Fruit fly (Drosophila melanogaster) whole organism, wandering third instar larva: ENCODE data around the gene CG6733.

Experiments used
- Abd-B ChIP-seq: fragments of >200 bp; optimal IDR thresholded peaks from 2 replicates; lab custom pipeline; 2017; ENCODE audit warnings: missing biosample characterization, missing genetic modification characterization
- CG32264 ChIP-seq: fragments of 200-800 bp; sonication (Bioruptor generic); optimal IDR thresholded peaks from 2 replicates; lab custom pipeline; 2016; ENCODE audit warnings: missing biosample characterization, missing genetic modification characterization
- CG9705 ChIP-seq: fragments of 200-800 bp; sonication (Bioruptor generic); optimal IDR thresholded peaks from 2 replicates; lab custom pipeline; 2018; ENCODE audit warnings: missing biosample characterization, mild to moderate bottlenecking, missing genetic modification characterization
- CrebA ChIP-seq: fragments of 200-800 bp; sonication (Bioruptor generic); optimal IDR thresholded peaks from 2 replicates; lab custom pipeline; 2016; ENCODE audit warnings: missing biosample characterization, mild to moderate bottlenecking, missing genetic modification characterization, borderline replicate concordance
- Dfd ChIP-seq: fragments of >200 bp; optimal IDR thresholded peaks from 2 replicates; lab custom pipeline; 2017; ENCODE audit warnings: missing biosample characterization, missing genetic modification characterization
- Dif ChIP-seq: fragments of 200-275, 200-300 bp; sonication (Bioruptor generic); optimal IDR thresholded peaks from 2 replicates; lab custom pipeline; 2018; ENCODE audit warnings: missing biosample characterization, missing genetic modification characterization; ENCODE audit not compliant: partially characterized antibody
- GATAd ChIP-seq: sonication (Bioruptor generic); optimal IDR thresholded peaks from 2 replicates; lab custom pipeline; 2016; ENCODE audit warnings: missing biosample characterization, missing genetic modification characterization
- HLH106 ChIP-seq: fragments of 200-800 bp; optimal IDR thresholded peaks from 3 replicates; lab custom pipeline; 2019; ENCODE audit warnings: missing biosample characterization, mild to moderate bottlenecking, missing genetic modification characterization, moderate library complexity
- Hnf4 ChIP-seq: fragments of 200-800 bp; sonication (Bioruptor generic); optimal IDR thresholded peaks from 2 replicates; lab custom pipeline; 2016; ENCODE audit warnings: missing biosample characterization, mild to moderate bottlenecking, missing genetic modification characterization
- Hr78 ChIP-seq: fragments of >200 bp; optimal IDR thresholded peaks from 2 replicates; lab custom pipeline; 2017; ENCODE audit warnings: missing biosample characterization, missing genetic modification characterization
- Hr83 ChIP-seq: fragments of 200-300 bp; sonication (Bioruptor generic); optimal IDR thresholded peaks from 2 replicates; lab custom pipeline; 2016; ENCODE audit warnings: missing biosample characterization, mild to moderate bottlenecking, missing genetic modification characterization, moderate library complexity; ENCODE audit not compliant: poor library complexity, severe bottlenecking
- Jra ChIP-seq: sonication (Bioruptor generic); optimal IDR thresholded peaks from 2 replicates; lab custom pipeline; 2016; ENCODE audit warnings: missing biosample characterization, missing genetic modification characterization
- Myc ChIP-seq: fragments of >200 bp; optimal IDR thresholded peaks from 2 replicates; lab custom pipeline; 2017
- N ChIP-seq: fragments of >200 bp; optimal IDR thresholded peaks from 2 replicates; lab custom pipeline; 2018; ENCODE audit warnings: missing biosample characterization, missing external identifiers, missing genetic modification characterization
- OdsH ChIP-seq: fragments of 200-800 bp; sonication (Bioruptor generic); optimal IDR thresholded peaks from 2 replicates; lab custom pipeline; 2016; ENCODE audit warnings: missing biosample characterization, mild to moderate bottlenecking, missing genetic modification characterization
- Rel ChIP-seq, 2 experiments: fragments of 200-800 bp; sonication (Bioruptor generic) in 1 of 2; optimal IDR thresholded peaks; 2 replicates in 1 of 2; 3 replicates in 1 of 2; lab custom pipeline; 2016 to 2019; ENCODE audit warnings: mild to moderate bottlenecking in 2 of 2, missing biosample characterization in 2 of 2, missing genetic modification characterization in 2 of 2, moderate library complexity in 1 of 2
- Sp1 ChIP-seq: fragments of 200-800 bp; sonication (Bioruptor generic); optimal IDR thresholded peaks from 3 replicates; lab custom pipeline; 2019; ENCODE audit warnings: missing biosample characterization, mild to moderate bottlenecking, missing genetic modification characterization, moderate library complexity
- Vsx2 ChIP-seq: fragments of 200-300, 225-300 bp; sonication (Bioruptor generic); optimal IDR thresholded peaks from 2 replicates; lab custom pipeline; 2018; ENCODE audit warnings: missing biosample characterization, missing genetic modification characterization; ENCODE audit not compliant: partially characterized antibody
- br ChIP-seq: fragments of 200-800 bp; sonication (Bioruptor generic); optimal IDR thresholded peaks from 2 replicates; lab custom pipeline; 2016; ENCODE audit warnings: missing biosample characterization, missing genetic modification characterization
- brk ChIP-seq: fragments of 200-800 bp; sonication (Bioruptor generic); optimal IDR thresholded peaks from 2 replicates; lab custom pipeline; 2016; ENCODE audit warnings: missing biosample characterization, mild to moderate bottlenecking, missing genetic modification characterization
- dl ChIP-seq, 2 experiments: fragments of 175-275, 200-275 bp in 1 of 2; fragments of 200-275 bp in 1 of 2; sonication (Bioruptor generic); optimal IDR thresholded peaks; lab custom pipeline; 2018; ENCODE audit warnings: mild to moderate bottlenecking in 2 of 2, missing biosample characterization in 2 of 2, missing genetic modification characterization in 2 of 2, moderate library complexity in 2 of 2; ENCODE audit not compliant: partially characterized antibody in 2 of 2, insufficient read depth in 1 of 2
- dmrt93B ChIP-seq: fragments of 200-800 bp; sonication (Bioruptor generic); optimal IDR thresholded peaks from 2 replicates; lab custom pipeline; 2018; ENCODE audit warnings: missing biosample characterization, mild to moderate bottlenecking, missing genetic modification characterization
- dsf ChIP-seq: sonication (Bioruptor generic); optimal IDR thresholded peaks from 2 replicates; lab custom pipeline; 2016; ENCODE audit warnings: missing biosample characterization, missing genetic modification characterization, borderline replicate concordance
- ey ChIP-seq: fragments of 200-800 bp; sonication (Bioruptor generic); optimal IDR thresholded peaks from 2 replicates; lab custom pipeline; 2016; ENCODE audit warnings: missing biosample characterization, missing genetic modification characterization
- foxo ChIP-seq, 2 experiments: fragments of 200-800 bp; sonication (Bioruptor generic); optimal IDR thresholded peaks; 2 replicates in 1 of 2; 3 replicates in 1 of 2; lab custom pipeline; 2016 to 2017; ENCODE audit warnings: missing biosample characterization in 2 of 2, missing genetic modification characterization in 2 of 2
- fru ChIP-seq: fragments of 200-800 bp; sonication (Bioruptor generic); optimal IDR thresholded peaks from 3 replicates; lab custom pipeline; 2016; ENCODE audit warnings: missing biosample characterization, mild to moderate bottlenecking, missing genetic modification characterization
- h ChIP-seq: fragments of 200-800 bp; sonication (Bioruptor generic); optimal IDR thresholded peaks from 3 replicates; lab custom pipeline; 2016; ENCODE audit warnings: missing biosample characterization, mild to moderate bottlenecking, missing genetic modification characterization
- jim ChIP-seq: fragments of 175-275, 200-325 bp; sonication (Bioruptor generic); optimal IDR thresholded peaks from 2 replicates; lab custom pipeline; 2016; ENCODE audit warnings: missing biosample characterization, mild to moderate bottlenecking, missing genetic modification characterization
- lola ChIP-seq: fragments of >200 bp; optimal IDR thresholded peaks from 2 replicates; lab custom pipeline; 2017; ENCODE audit warnings: missing biosample characterization, missing genetic modification characterization
- pan ChIP-seq: fragments of >200 bp; optimal IDR thresholded peaks from 2 replicates; lab custom pipeline; 2017
- psq ChIP-seq: fragments of 200-800 bp; sonication (Bioruptor generic); optimal IDR thresholded peaks from 3 replicates; lab custom pipeline; 2017; ENCODE audit warnings: missing biosample characterization, mild to moderate bottlenecking, missing genetic modification characterization, moderate library complexity
- rgr ChIP-seq: fragments of 200-800 bp; sonication (Bioruptor generic); optimal IDR thresholded peaks from 3 replicates; lab custom pipeline; 2016; ENCODE audit warnings: missing biosample characterization, mild to moderate bottlenecking, missing genetic modification characterization
- sage ChIP-seq: fragments of 200-800 bp; sonication (Bioruptor generic); optimal IDR thresholded peaks from 2 replicates; lab custom pipeline; 2016; ENCODE audit warnings: missing biosample characterization, mild to moderate bottlenecking, missing genetic modification characterization
- sv ChIP-seq: fragments of 200-800 bp; sonication (Bioruptor generic); optimal IDR thresholded peaks from 3 replicates; lab custom pipeline; 2016; ENCODE audit warnings: missing biosample characterization, missing genetic modification characterization
- tai ChIP-seq: sonication (Bioruptor generic); optimal IDR thresholded peaks from 2 replicates; lab custom pipeline; 2016; ENCODE audit warnings: missing biosample characterization, missing genetic modification characterization
- usp ChIP-seq: fragments of >200 bp; optimal IDR thresholded peaks from 2 replicates; lab custom pipeline; 2017; ENCODE audit warnings: missing biosample characterization, missing genetic modification characterization
- woc ChIP-seq: sonication (Bioruptor generic); optimal IDR thresholded peaks from 2 replicates; lab custom pipeline; 2016; ENCODE audit warnings: missing biosample characterization, mild to moderate bottlenecking, missing genetic modification characterization

Gene CG6733

DNA sequence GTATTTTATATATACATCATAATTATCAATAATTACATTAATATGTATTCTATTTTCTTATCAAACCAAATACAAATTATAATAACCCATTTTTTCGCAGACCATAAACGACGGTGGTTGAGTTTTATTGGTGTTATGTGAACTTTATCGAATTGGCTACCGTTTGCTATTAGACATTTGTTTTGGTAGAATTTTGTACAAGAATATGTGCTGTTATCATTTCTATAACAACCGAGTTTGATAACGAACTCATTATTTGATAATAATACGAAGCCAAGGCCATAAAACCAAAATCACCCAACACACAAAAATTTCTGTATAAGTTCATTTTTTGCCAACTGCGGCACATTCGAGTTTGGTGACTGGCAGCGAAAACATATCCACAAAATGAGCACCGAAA, 2.2 kb upstream of the CG6733 start, which contains the start of gene CG17109:
Gene CG17109, plus strand, starts transcription at position 345 of the 400 bp plus-strand sequence.
- TF ChIP-seq Hr78 (GFP tag; lab: Kevin White, UChicago): no peak
- TF ChIP-seq OdsH (GFP tag; lab: Kevin White, UChicago): no peak
- TF ChIP-seq Sp1 (GFP tag; lab: Kevin White, UChicago): no peak
- TF ChIP-seq sv (GFP tag; lab: Kevin White, UChicago): no peak
- no peak for TF ChIP-seq foxo (GFP tag; optimal IDR thresholded peaks at IDR 0.05; lab: Kevin White, UChicago)
- no peak for TF ChIP-seq CG32264 (GFP tag; lab: Kevin White, UChicago)
- no peak for TF ChIP-seq rgr (GFP tag; lab: Kevin White, UChicago)
- no peak for TF ChIP-seq Vsx2 (GFP tag; lab: Kevin White, UChicago)
- TF ChIP-seq Myc: no peak
- no peak for TF ChIP-seq Hnf4 (GFP tag; lab: Kevin White, UChicago)
- no peak for TF ChIP-seq Rel (GFP tag; optimal IDR thresholded peaks at IDR 0.05; lab: Kevin White, UChicago)
- no peak for TF ChIP-seq Rel (tag; optimal IDR thresholded peaks at IDR 0.05; lab: Kevin White, UChicago)
- no peak for TF ChIP-seq pan (lab: Kevin White, UChicago)
- TF ChIP-seq Abd-B: no peak
- no peak for TF ChIP-seq br
- no peak for TF ChIP-seq woc (GFP tag; lab: Kevin White, UChicago)
- TF ChIP-seq ey (GFP tag; lab: Kevin White, UChicago): no peak

DNA sequence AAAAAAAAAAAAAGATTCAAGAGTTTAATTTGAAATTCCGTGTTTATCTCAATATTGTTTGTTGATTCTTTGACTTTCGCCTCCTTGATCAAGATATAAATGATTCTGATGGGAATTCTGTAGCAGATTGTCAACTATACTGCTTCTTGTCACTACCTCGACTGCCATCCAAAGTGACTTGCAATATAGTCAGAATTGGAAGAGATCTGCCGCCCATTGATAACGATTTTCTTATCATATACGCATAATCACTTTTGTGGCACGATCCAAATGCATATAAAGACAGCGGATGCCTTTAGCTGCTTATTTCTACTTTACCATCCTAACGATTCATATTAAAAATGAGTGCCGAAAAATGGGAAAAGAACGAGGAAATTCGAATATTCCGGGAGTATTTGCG, 1.7 kb downstream of the CG6733 start, which contains the start of gene CG6738:
Gene CG6738, plus strand, starts transcription at position 301 of the 400 bp plus-strand sequence.
- TF ChIP-seq Jra (GFP tag; lab: Kevin White, UChicago): no peak
- no peak for TF ChIP-seq sage (GFP tag; lab: Kevin White, UChicago)
- no peak for TF ChIP-seq psq (GFP tag; lab: Kevin White, UChicago)
- TF ChIP-seq woc (GFP tag; lab: Kevin White, UChicago): no peak
- no peak for TF ChIP-seq Hr78 (GFP tag; lab: Kevin White, UChicago)
- TF ChIP-seq usp: no peak
- TF ChIP-seq dl (GFP tag; optimal IDR thresholded peaks at IDR 0.05; lab: Kevin White, UChicago; ENCODE audit: insufficient read depth in 1 of 2, partially characterized antibody in 2 of 2): no peak
- TF ChIP-seq fru (GFP tag; lab: Kevin White, UChicago): no peak
- TF ChIP-seq dmrt93B (GFP tag; lab: Kevin White, UChicago): no peak
- TF ChIP-seq foxo (GFP tag; optimal IDR thresholded peaks at IDR 0.05; lab: Kevin White, UChicago): no peak
- no peak for TF ChIP-seq dsf (GFP tag; lab: Kevin White, UChicago)
- no peak for TF ChIP-seq jim
- no peak for TF ChIP-seq CG32264 (GFP tag; lab: Kevin White, UChicago)
- no peak for TF ChIP-seq pan (lab: Kevin White, UChicago)
- TF ChIP-seq lola (GFP tag; lab: Kevin White, UChicago): no peak
- no peak for TF ChIP-seq Hnf4 (GFP tag; lab: Kevin White, UChicago)
- no peak for TF ChIP-seq OdsH (GFP tag; lab: Kevin White, UChicago)
- TF ChIP-seq Myc: no peak

dm6 chr3R:23110724-23111123, 13.2 kb downstream of the CG6733 start:
- no peak for TF ChIP-seq dl (GFP tag; optimal IDR thresholded peaks at IDR 0.05; lab: Kevin White, UChicago; ENCODE audit: insufficient read depth in 1 of 2, partially characterized antibody in 2 of 2)
- TF ChIP-seq foxo (GFP tag; optimal IDR thresholded peaks at IDR 0.05; lab: Kevin White, UChicago): no peak
- no peak for TF ChIP-seq lola (GFP tag; lab: Kevin White, UChicago)
- TF ChIP-seq psq (GFP tag; lab: Kevin White, UChicago): no peak
- no peak for TF ChIP-seq HLH106 (tag; lab: Kevin White, UChicago)
- TF ChIP-seq Vsx2 (GFP tag; lab: Kevin White, UChicago): no peak
- TF ChIP-seq CrebA (GFP tag; lab: Kevin White, UChicago): no peak
- TF ChIP-seq CG32264 (GFP tag; lab: Kevin White, UChicago): no peak
- no peak for TF ChIP-seq Hnf4 (GFP tag; lab: Kevin White, UChicago)
- no peak for TF ChIP-seq brk (GFP tag; lab: Kevin White, UChicago)
- no peak for TF ChIP-seq ey (GFP tag; lab: Kevin White, UChicago)
- no peak for TF ChIP-seq Dfd (GFP tag; lab: Kevin White, UChicago)
- no peak for TF ChIP-seq GATAd
- no peak for TF ChIP-seq pan (lab: Kevin White, UChicago)
- no peak for TF ChIP-seq jim
- TF ChIP-seq, all 38 proteins: peak for 0

DNA sequence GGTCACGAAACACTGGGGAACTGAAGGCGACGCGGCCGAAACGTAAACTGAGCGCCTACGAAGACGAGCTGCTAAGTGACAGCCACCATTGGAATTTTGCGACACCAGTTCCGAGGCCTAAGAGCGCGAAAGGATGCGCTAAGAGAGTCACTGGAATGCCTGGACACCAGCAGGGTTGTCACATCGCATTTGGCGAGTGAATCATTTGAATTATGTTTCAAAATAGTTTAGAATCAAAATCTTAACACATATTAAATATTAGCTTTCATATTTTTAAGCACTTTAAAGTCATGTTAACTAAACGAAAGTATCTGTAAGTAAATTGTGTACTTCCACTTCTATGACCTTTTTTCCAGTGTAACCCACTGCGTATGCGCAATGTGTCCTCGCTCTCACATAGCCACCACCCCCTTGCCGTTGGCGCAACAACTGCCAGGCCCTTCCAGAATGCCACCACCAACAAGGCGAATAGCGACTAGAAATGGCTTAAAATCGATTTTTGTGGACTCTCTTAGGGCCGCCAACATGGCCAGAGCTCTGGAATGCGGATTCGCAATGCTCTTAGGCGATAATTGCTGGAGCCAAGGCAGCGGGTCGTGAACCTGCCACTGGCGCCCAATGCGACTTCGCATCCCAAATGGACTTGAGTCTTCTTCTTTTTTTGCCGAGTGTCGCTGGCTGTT, 15.3 kb downstream of the CG6733 start, which contains the start of gene Cow:
Gene Cow, minus strand, starts transcription at position 51 of the 683 bp plus-strand sequence.
- TF ChIP-seq Dif (GFP tag; lab: Kevin White, UChicago) (no peak), Hr83 (GFP tag; lab: Kevin White, UChicago) (no peak), fru (GFP tag; lab: Kevin White, UChicago) (peak; percentile 19), rgr (GFP tag; lab: Kevin White, UChicago) (peak; percentile 46), br (peak; percentile 38), dmrt93B (GFP tag; lab: Kevin White, UChicago) (no peak), ey (GFP tag; lab: Kevin White, UChicago) (peak; percentile 38), Hnf4 (GFP tag; lab: Kevin White, UChicago) (no peak), sv (GFP tag; lab: Kevin White, UChicago) (peak; percentile 0), CG9705 (GFP tag; lab: Kevin White, UChicago) (no peak), tai (GFP tag; lab: Kevin White, UChicago) (no peak), Abd-B (no peak), woc (GFP tag; lab: Kevin White, UChicago) (no peak), jim (no peak), Myc (no peak), HLH106 (tag; lab: Kevin White, UChicago) (peak; percentile 34), CrebA (GFP tag; lab: Kevin White, UChicago) (no peak), sage (GFP tag; lab: Kevin White, UChicago) (no peak), CG32264 (GFP tag; lab: Kevin White, UChicago) (no peak), foxo (GFP tag; optimal IDR thresholded peaks at IDR 0.05; lab: Kevin White, UChicago) (peak in 1 of 2 experiments; percentile 48), N (GFP tag; lab: Kevin White, UChicago) (no peak), h (GFP tag; lab: Kevin White, UChicago) (peak; percentile 50), GATAd (no peak)
